Worm (Caenorhabditis elegans): ENCODE measurements around the gene F20D6.8.

Gene F20D6.8

ce11 chrV:8144515-8144914, 23.6 kb downstream of the F20D6.8 start:
- no peak for TF ChIP-seq unc-39 (tag; optimal IDR thresholded peaks at IDR 0.05)
- TF ChIP-seq ZK546.5 (tag; optimal IDR thresholded peaks at IDR 0.05): no peak
- no peak for TF ChIP-seq nhr-12 (tag; optimal IDR thresholded peaks at IDR 0.05)
- no peak for TF ChIP-seq ama-1 (optimal IDR thresholded peaks at IDR 0.05)

ce11 chrV:8143605-8144004, 24.5 kb downstream of the F20D6.8 start, which contains the start of gene D1014.2:
D1014.2 (plus strand) TSS chrV:8143905.
- TF ChIP-seq nhr-21 (tag; optimal IDR thresholded peaks at IDR 0.05) (no peak), nhr-237 (tag; optimal IDR thresholded peaks at IDR 0.05) (no peak), mab-5 (tag; optimal IDR thresholded peaks at IDR 0.05) (no peak), blmp-1 (tag; optimal IDR thresholded peaks at IDR 0.05; ENCODE audit: insufficient read depth) (no peak), F13H6.1 (tag; optimal IDR thresholded peaks at IDR 0.05) (no peak), sma-3 (GFP tag; optimal IDR thresholded peaks at IDR 0.05) (no peak)

ce11 chrV:8132926-8133325, 35.1 kb downstream of the F20D6.8 start, which contains the start of gene D1014.4:
D1014.4 (plus strand) TSS chrV:8133226.
- no peak for TF ChIP-seq nhr-6 (tag; optimal IDR thresholded peaks at IDR 0.05)
- TF ChIP-seq unc-62 (GFP tag; optimal IDR thresholded peaks at IDR 0.05): no peak
- no peak for TF ChIP-seq nhr-129 (tag; optimal IDR thresholded peaks at IDR 0.05)
- no peak for TF ChIP-seq nhr-12 (tag; optimal IDR thresholded peaks at IDR 0.05)
- TF ChIP-seq blmp-1 (tag; optimal IDR thresholded peaks at IDR 0.05; ENCODE audit: insufficient read depth): no peak
- no peak for TF ChIP-seq elt-1 (tag; optimal IDR thresholded peaks at IDR 0.05)
- TF ChIP-seq ztf-1 (GFP tag; conservative IDR thresholded peaks at IDR 0.05): no peak
- TF ChIP-seq nhr-10 (tag; optimal IDR thresholded peaks at IDR 0.05): no peak
- no peak for TF ChIP-seq R02D3.7 (tag; optimal IDR thresholded peaks at IDR 0.05)
- no peak for TF ChIP-seq ceh-16 (tag; optimal IDR thresholded peaks at IDR 0.05)
- no peak for TF ChIP-seq lsy-2 (tag; optimal IDR thresholded peaks at IDR 0.05)
- TF ChIP-seq unc-39 (tag; optimal IDR thresholded peaks at IDR 0.05): no peak
- no peak for TF ChIP-seq F13H6.1 (tag; optimal IDR thresholded peaks at IDR 0.05)
- TF ChIP-seq crh-2 (tag; optimal IDR thresholded peaks at IDR 0.05): no peak
- TF ChIP-seq lin-11 (tag; optimal IDR thresholded peaks at IDR 0.05): no peak

ce11 chrV:8131628-8132027, 36.4 kb downstream of the F20D6.8 start:
- TF ChIP-seq ama-1 (optimal IDR thresholded peaks at IDR 0.05) (peak; percentile 25), C34F6.9 (tag; optimal IDR thresholded peaks at IDR 0.05) (no peak)

ce11 chrV:8130812-8131211, 37.3 kb downstream of the F20D6.8 start:
- no peak for TF ChIP-seq ztf-11 (tag; optimal IDR thresholded peaks at IDR 0.05)
- TF ChIP-seq unc-39 (tag; optimal IDR thresholded peaks at IDR 0.05): no peak
- TF ChIP-seq mab-5 (tag; optimal IDR thresholded peaks at IDR 0.05): no peak

ce11 chrV:8130149-8130661, 37.9 kb downstream of the F20D6.8 start, which contains the start of gene snap-1:
snap-1 (plus strand) TSS chrV:8130611.
- TF ChIP-seq F13H6.1 (tag; optimal IDR thresholded peaks at IDR 0.05) (peak; percentile 49), ceh-16 (tag; optimal IDR thresholded peaks at IDR 0.05) (no peak), nhr-237 (tag; optimal IDR thresholded peaks at IDR 0.05) (no peak), aly-2 (tag; optimal IDR thresholded peaks at IDR 0.05) (peak; percentile 35), zag-1 (tag; optimal IDR thresholded peaks at IDR 0.05) (peak; percentile 76), nhr-6 (tag; optimal IDR thresholded peaks at IDR 0.05) (no peak), nhr-129 (tag; optimal IDR thresholded peaks at IDR 0.05) (peak; percentile 70), nhr-21 (tag; optimal IDR thresholded peaks at IDR 0.05) (peak; percentile 16), mdl-1 (tag; optimal IDR thresholded peaks at IDR 0.05) (peak in 1 of 2 experiments; percentile 61), ztf-11 (tag; optimal IDR thresholded peaks at IDR 0.05) (no peak), lsy-2 (tag; optimal IDR thresholded peaks at IDR 0.05) (peak in 1 of 2 experiments; percentile 64), mbf-1 (tag; optimal IDR thresholded peaks at IDR 0.05) (no peak), nhr-23 (tag; optimal IDR thresholded peaks at IDR 0.05) (no peak), crh-2 (tag; optimal IDR thresholded peaks at IDR 0.05) (peak; percentile 45), ztf-4 (tag; optimal IDR thresholded peaks at IDR 0.05) (peak; percentile 26), sem-4 (tag; optimal IDR thresholded peaks at IDR 0.05) (no peak), mab-5 (tag; optimal IDR thresholded peaks at IDR 0.05) (peak; percentile 55), C34F6.9 (tag; optimal IDR thresholded peaks at IDR 0.05) (peak; percentile 92), R02D3.7 (tag; optimal IDR thresholded peaks at IDR 0.05) (no peak), gmeb-1 (tag; optimal IDR thresholded peaks at IDR 0.05) (no peak), fos-1 (tag; optimal IDR thresholded peaks at IDR 0.05) (peak; percentile 48), egl-27 (tag; optimal IDR thresholded peaks at IDR 0.05) (peak; percentile 14), nhr-25 (tag; optimal IDR thresholded peaks at IDR 0.05) (peak; percentile 2), sma-9 (GFP tag; optimal IDR thresholded peaks at IDR 0.05) (peak; percentile 70), sma-9 (tag; optimal IDR thresholded peaks at IDR 0.05) (no peak), ama-1 (optimal IDR thresholded peaks at IDR 0.05) (peak; percentile 26), unc-55 (GFP tag; optimal IDR thresholded peaks at IDR 0.05) (peak; percentile 62), peb-1 (tag; optimal IDR thresholded peaks at IDR 0.05) (no peak), dmd-4 (tag; optimal IDR thresholded peaks at IDR 0.05) (no peak), snpc-4 (tag; optimal IDR thresholded peaks at IDR 0.05) (peak; percentile 47)
